Fruit fly (Drosophila melanogaster): ENCODE measurements around the gene Tdg.

dm6 chr4:489561-489881, 68.1 kb downstream of the Tdg start:
- TF ChIP-seq psq (optimal IDR thresholded peaks at IDR 0.05) (no peak), CG8478 (optimal IDR thresholded peaks at IDR 0.05) (no peak)
